Worm (Caenorhabditis elegans) whole organism, L4/young adult: ENCODE measurements around the gene F54B11.9.

Experiments
- W03F9.2 ChIP-seq: fragments of 150-350 bp; optimal IDR thresholded peaks from 2 replicates; lab custom pipeline; 2014; ENCODE audit warnings: missing biosample characterization, missing genetic modification characterization
- dao-5 ChIP-seq: sonication (generic microtip); optimal IDR thresholded peaks from 2 replicates; lab custom pipeline; 2016; ENCODE audit warnings: missing genotype, missing genetic modification characterization, moderate library complexity, missing compliant biosample characterization
- him-1 ChIP-seq: sonication (generic microtip); optimal IDR thresholded peaks from 2 replicates; lab custom pipeline; 2016; ENCODE audit warnings: missing genotype, missing genetic modification reagents, missing genetic modification characterization, missing compliant biosample characterization

The F54B11.9 gene

DNA sequence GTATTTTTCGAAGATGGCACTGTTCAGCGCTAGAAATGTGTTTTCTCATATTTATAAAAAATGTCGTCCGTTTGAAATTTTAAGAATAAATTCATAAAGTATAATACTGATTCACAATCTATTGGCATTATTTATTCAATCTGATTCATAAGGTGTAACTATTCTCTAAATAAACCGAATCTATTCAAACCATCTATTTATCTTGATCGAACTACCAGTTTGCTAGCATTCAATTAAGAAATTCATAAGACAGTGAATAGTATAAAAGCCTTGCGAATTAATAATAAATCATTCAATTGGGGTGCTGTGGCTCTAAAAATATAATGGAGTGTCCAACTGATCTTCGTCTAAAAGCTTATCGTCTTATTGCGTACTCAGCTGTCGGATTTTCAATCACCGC is 14.2 kb upstream of the F54B11.9 start, which contains the start of gene col-44:
Gene col-44 (plus strand): TSS at position 301 of the 400 bp plus-strand sequence.
- no peak for TF ChIP-seq him-1 (tag; lab: Kevin White, UChicago)
- no peak for TF ChIP-seq W03F9.2
- no peak for TF ChIP-seq dao-5 (tag; lab: Kevin White, UChicago)

DNA sequence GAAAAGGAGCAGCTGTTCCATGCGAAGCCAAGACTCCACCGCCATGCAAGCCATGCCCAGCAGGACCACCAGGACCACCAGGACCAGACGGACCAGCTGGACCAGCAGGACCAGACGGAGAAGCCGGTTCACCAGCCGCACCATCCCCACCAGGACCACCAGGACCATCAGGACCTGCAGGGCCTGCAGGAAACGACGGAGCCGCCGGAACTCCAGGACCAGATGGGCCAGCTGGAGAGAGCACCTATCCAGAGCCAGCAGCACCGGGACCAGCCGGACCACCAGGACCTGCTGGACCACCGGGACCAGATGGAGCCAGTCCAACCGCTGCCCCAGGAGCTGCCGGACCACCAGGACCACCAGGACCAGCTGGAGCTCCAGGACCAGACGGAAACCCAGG is 13.4 kb upstream of the F54B11.9 start:
- no peak for TF ChIP-seq W03F9.2

DNA sequence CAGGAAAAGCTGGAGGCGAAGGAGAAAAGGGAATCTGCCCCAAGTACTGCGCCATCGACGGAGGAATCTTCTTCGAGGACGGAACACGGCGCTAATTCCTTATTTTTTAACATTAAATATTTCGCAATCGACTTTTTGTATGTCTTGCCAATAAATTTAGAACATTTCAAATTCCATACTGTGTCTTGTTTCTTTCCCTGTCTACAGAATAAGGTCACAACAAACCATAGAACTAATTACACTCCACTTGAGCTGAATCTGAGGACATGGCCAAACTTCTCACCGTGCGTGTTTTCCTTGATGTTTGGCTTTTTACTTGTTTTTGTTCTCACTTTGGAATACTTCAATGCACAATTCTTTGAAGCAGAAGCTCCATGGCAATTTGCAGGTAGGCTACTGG is 13.0 kb upstream of the F54B11.9 start, which contains the start of gene F54B11.4:
Gene F54B11.4 (plus strand): TSS at position 301 of the 400 bp plus-strand sequence.
- TF ChIP-seq him-1 (tag; lab: Kevin White, UChicago) = no peak
- no peak for TF ChIP-seq dao-5 (tag; lab: Kevin White, UChicago)
- no peak for TF ChIP-seq W03F9.2

DNA sequence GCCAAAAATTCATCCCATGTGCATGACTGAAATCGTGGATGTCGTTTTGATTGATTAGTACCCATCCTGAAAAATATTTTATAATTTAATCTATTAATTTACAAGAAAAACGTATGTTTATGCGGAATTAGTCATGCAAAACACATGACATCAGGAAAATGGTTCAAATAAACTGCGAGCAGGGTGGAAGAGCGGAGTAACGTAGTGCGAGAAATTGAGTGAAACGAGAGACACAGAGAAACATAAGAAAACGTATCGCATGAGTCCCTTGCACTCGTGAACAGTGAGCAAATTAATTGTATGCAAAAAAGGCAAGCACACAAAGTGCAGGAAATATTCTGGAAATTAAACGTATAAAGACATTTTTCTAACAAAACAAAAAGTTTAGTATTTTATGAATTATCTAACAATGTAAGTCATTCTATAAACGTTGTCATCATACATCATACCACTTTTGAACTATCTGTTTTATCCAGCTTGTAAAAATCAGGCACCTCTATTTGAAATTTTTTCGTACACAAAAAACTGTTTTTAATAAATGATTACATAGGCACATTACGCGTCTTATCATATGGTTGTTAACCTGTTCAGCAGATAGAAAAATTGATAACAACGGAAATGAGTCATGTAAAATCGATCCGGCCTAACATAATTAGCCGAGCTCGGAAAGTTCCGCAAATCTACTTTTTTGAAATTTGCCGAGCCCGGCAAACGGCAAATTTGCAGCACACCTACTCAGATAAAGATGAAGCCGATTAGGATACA is 9.2 kb upstream of the F54B11.9 start, which contains the start of gene F54B11.5:
Gene F54B11.5 (minus strand): TSS at position 66 of the 765 bp plus-strand sequence.
- TF ChIP-seq W03F9.2 (no peak), dao-5 (tag; lab: Kevin White, UChicago) (no peak), him-1 (tag; lab: Kevin White, UChicago) (no peak)

DNA sequence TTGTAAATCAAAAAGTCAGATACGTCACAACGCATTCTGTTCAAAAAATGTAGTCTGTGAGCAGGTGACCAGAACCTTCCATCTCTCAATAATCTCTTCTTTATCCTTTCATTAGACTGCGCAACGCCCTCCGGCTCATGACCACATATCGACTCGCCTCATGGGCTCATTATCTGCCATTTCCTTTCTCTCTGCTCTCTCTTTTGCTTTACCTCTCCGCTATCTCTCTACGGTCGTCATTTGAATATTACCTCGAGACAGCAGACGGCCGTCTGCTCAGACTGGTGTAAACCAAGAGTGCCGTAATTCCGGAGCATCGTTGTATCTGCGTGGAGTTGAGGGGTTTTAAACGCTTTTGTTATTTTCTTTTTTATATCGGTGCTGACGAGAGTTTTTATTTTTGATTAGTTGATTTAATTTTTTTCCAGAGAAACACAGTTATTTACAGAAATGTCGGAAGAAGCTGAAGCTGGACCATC is 7.3 kb upstream of the F54B11.9 start, which contains the start of gene bra-1:
Gene bra-1 (plus strand): TSS at position 429 of the 479 bp plus-strand sequence.
- TF ChIP-seq him-1 (tag; lab: Kevin White, UChicago) (no peak), dao-5 (tag; lab: Kevin White, UChicago) (no peak), W03F9.2 (no peak)

DNA sequence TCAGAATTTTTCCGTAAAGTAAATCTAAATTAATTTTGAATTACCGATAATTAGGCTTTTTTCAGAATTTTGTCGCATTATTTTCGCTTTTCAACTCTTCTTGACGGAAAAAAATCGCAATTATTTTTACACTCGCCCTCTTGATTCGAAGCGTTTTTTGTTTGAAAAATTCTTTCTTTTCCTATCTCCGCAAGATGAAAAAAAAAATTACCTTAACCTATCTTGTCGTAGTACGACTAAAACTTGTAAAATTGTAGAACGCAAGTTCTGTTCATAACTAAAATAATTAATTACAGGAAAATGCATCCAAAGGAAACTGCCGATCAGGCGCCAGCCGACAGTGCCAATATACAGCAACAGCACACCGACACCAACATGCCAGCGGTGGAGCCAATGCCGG is 5.2 kb upstream of the F54B11.9 start, which contains the start of gene F54B11.7:
Gene F54B11.7 (plus strand): TSS at position 301 of the 400 bp plus-strand sequence.
- TF ChIP-seq W03F9.2 (no peak), dao-5 (tag; lab: Kevin White, UChicago) (no peak), him-1 (tag; lab: Kevin White, UChicago) (no peak)

DNA sequence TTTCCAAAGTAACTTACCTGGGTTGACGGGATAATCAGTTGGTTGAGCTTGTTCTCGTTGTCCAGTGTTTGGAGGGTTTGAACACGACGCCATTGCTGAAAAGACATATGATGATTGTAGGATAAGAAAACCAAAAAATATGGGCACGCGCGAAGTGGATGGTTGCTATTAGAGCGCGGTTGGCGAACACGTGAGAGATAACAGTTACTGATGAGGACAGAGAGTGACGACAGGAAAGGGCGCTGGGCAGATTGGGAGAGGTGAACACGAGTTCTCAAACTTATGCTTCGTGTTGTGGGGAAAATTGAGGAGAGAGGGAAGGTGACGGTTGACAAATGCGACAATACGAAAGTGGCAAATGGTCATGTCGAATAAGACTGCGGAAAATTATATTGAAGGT is 1.5 kb upstream of the F54B11.9 start, which contains the start of gene F54B11.8:
Gene F54B11.8 (minus strand): TSS at position 101 of the 400 bp plus-strand sequence.
- no peak for TF ChIP-seq W03F9.2
- TF ChIP-seq dao-5 (tag; lab: Kevin White, UChicago) = no peak
- no peak for TF ChIP-seq him-1 (tag; lab: Kevin White, UChicago)

DNA sequence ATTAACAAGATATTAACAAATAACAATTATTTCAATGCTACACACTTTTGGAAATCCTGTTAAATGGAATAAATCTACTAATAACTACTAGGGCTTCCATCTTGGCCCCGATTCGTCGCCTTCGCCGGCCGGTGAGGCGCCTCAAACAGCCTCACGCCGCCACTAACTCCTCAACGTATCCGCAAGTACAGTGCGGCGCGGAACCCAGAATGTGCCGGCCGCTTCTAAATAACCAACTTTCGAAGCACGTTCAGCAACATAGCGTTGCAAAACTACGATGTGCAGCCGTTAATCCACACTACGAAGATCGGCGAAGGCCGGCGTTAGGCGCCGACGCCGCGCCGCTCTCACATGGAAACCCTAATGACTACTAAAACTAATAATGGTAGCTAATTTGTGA is 487 bp downstream of the F54B11.9 start:
- TF ChIP-seq dao-5 (tag; lab: Kevin White, UChicago) (no peak), W03F9.2 (no peak), him-1 (tag; lab: Kevin White, UChicago) (no peak)

DNA sequence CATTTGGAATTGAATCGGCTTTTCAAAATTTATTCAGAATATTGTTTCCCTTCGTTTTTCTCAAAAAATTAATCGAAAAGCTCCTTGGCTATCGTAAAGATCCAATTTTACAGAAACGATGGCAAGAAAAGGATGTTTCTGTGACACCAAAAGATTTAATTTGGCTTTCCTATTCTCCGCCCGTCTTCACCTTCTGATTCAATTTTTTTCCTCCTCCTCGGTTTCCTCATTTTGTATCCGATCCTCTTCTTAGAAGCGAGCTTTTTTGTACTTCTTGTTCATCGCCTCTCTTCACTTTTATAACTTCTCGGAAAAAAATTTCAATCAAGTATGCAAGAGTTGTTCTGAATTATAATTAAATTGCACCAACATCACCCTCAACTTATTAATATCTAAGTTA is 4.7 kb downstream of the F54B11.9 start:
- TF ChIP-seq W03F9.2 (no peak), him-1 (tag; lab: Kevin White, UChicago) (no peak), dao-5 (tag; lab: Kevin White, UChicago) (no peak)

DNA sequence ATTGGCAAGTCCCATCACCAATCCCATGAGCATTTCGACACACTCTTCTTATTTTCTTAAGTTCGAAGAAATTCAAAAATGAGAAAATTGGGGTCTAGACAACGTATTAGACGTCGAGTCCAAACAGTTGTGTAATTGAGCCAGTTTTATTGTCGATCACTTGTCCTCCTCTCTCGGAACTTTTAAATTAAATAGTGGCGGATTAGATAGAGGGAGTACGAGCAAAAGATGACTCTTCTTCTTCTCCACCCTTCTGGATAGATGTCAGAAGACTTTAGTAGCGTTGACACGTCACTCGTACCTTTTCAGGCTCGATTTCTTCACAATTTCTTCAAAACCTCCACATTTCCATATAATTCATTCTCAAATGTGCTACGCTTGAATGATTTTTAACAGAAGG is 9.8 kb downstream of the F54B11.9 start:
- no peak for TF ChIP-seq him-1 (tag; lab: Kevin White, UChicago)
- TF ChIP-seq dao-5 (tag; lab: Kevin White, UChicago) = no peak
- TF ChIP-seq W03F9.2 = no peak

DNA sequence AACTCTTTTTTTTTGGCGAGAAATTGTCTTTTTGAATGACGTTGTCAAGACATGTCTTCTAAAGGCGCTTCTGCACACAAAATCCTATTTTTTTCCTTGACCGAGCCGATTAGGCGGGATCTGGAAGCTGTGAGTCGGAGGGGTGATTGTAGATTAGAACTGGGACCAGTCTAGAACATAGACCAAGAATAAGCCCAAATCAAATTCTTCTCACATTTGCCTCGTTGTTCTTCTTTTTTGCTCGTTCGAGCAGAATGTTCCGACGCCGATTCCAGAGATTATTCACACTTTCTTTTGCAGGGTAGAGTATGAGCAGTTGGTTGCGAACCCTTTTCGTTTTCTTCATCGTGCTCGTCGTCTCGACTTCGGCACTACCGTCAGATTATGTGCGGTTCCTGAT is 13.2 kb downstream of the F54B11.9 start, which contains the start of gene nlp-53:
Gene nlp-53 (plus strand): TSS at position 301 of the 400 bp plus-strand sequence.
- TF ChIP-seq W03F9.2 = no peak
- TF ChIP-seq him-1 (tag; lab: Kevin White, UChicago) = no peak
- no peak for TF ChIP-seq dao-5 (tag; lab: Kevin White, UChicago)

DNA sequence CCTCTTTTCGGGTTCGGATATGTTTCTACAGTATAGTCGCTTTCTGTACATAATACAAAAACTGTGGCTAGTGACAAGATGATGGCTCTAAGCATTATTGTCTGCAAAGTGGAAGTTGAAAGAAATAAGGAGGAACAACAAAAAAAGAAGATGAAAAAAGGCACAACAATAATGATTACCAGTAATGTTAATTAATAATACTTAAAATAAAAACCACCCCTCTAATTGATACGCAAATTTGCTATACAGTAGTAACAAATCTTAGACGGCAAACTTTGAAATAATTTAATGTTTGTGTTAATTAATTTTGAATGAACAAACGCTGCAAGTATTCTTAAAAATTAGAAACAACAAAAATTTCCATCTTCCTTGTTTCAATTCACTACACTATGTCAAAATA is 16.3 kb downstream of the F54B11.9 start, which contains the start of gene Y12A6A.1:
Gene Y12A6A.1 (minus strand): TSS at position 101 of the 400 bp plus-strand sequence.
- no peak for TF ChIP-seq him-1 (tag; lab: Kevin White, UChicago)
- no peak for TF ChIP-seq W03F9.2
- TF ChIP-seq dao-5 (tag; lab: Kevin White, UChicago) = no peak

DNA sequence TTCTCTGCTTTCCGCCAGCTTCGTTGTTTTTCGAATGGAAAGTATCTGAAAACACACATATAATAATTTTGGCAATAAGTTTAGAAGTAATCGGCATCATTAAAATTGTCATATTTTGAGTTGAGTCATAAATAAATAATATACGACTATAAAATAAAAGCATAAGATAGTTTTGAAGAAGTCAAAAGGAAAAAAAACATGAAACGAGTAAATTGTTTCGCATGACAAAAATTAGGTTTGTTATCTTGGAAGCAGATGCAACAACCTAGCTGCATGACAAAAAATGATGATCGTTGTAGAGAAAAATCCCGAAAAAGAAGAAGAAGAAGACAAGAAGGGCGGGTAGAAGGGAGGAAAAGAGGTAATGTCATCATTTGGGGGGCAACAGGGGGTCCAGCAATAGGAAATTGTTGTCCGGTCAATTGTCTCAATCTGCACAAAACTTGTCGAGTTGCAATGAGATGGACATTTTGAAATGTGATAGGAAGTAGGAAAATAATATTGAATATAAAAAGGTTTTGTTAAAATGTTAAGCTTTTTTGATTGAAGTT is 25.8 kb downstream of the F54B11.9 start, which contains the start of gene nlg-1:
Gene nlg-1 (minus strand): TSS at position 51 of the 551 bp plus-strand sequence.
- TF ChIP-seq dao-5 (tag; lab: Kevin White, UChicago) = no peak
- TF ChIP-seq him-1 (tag; lab: Kevin White, UChicago) = no peak
- TF ChIP-seq W03F9.2 = no peak

DNA sequence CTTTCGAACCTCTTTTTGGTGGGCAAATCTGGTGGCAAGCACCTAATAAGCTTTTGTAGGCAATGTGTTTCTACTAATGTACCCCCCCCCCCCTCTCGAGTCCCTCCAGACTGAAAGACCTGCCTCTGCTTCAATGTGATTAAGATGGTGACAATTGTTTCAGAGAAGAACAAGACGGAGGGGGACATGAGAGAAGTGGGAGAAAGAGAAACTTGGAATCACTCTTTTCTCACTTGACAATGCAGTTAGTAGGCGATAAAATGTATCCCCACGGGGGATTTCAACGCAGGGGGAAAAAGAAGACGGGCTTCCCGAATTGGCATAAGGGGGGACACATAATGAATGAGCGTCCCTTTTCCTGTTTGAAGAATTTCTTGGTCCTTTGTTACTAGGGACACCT is 26.9 kb downstream of the F54B11.9 start:
- TF ChIP-seq dao-5 (tag; lab: Kevin White, UChicago) = no peak
- no peak for TF ChIP-seq him-1 (tag; lab: Kevin White, UChicago)
- no peak for TF ChIP-seq W03F9.2
